Worm (Caenorhabditis elegans): ENCODE data around the gene nhr-275.

ce11 chrV:2277260-2277659, 10.4 kb upstream of the nhr-275 start:
- no peak for TF ChIP-seq nhr-12 (tag; optimal IDR thresholded peaks at IDR 0.05)
- peak; percentile 21 for TF ChIP-seq pha-4 (tag; optimal IDR thresholded peaks at IDR 0.05)
- no peak for TF ChIP-seq elt-1 (tag; optimal IDR thresholded peaks at IDR 0.05)
- TF ChIP-seq mdl-1 (tag; optimal IDR thresholded peaks at IDR 0.05) = no peak
